Worm (Caenorhabditis elegans): ENCODE data around the gene pgp-13.

The pgp-13 gene

ce11 chrX:12738454-12738853 is at the start of gene pgp-13:
Gene pgp-13, plus strand, starts transcription at chrX:12738754.
- no peak for TF ChIP-seq flt-1 (GFP tag; IDR thresholded peaks at IDR 0.05)
- no peak for TF ChIP-seq med-1 (GFP tag; optimal IDR thresholded peaks at IDR 0.05; ENCODE audit: insufficient read depth)
- no peak for TF ChIP-seq ztf-23 (GFP tag; IDR thresholded peaks at IDR 0.05)
- no peak for TF ChIP-seq tab-1 (GFP tag; IDR thresholded peaks at IDR 0.05)
- TF ChIP-seq ref-1 (GFP tag; conservative IDR thresholded peaks at IDR 0.05) = no peak
- no peak for TF ChIP-seq cog-1 (tag; optimal IDR thresholded peaks at IDR 0.05)
- TF ChIP-seq ztf-29 (GFP tag; IDR thresholded peaks at IDR 0.05) = no peak
- TF ChIP-seq klf-2 (GFP tag; conservative IDR thresholded peaks at IDR 0.05) = no peak
- no peak for TF ChIP-seq T22C8.4 (GFP tag; IDR thresholded peaks at IDR 0.05)

- TF ChIP-seq ztf-29 (GFP tag; IDR thresholded peaks at IDR 0.05) = no peak
Measured at ce11 chrX:12689869-12690268, 48.7 kb upstream of the pgp-13 start.

ce11 chrX:12690346-12690745 is 48.2 kb upstream of the pgp-13 start:
- TF ChIP-seq klf-2 (GFP tag; conservative IDR thresholded peaks at IDR 0.05) = no peak
- no peak for TF ChIP-seq ztf-23 (GFP tag; IDR thresholded peaks at IDR 0.05)
- TF ChIP-seq ref-1 (GFP tag; conservative IDR thresholded peaks at IDR 0.05) = no peak
- no peak for TF ChIP-seq T22C8.4 (GFP tag; IDR thresholded peaks at IDR 0.05)
- TF ChIP-seq cog-1 (tag; optimal IDR thresholded peaks at IDR 0.05) = no peak
- TF ChIP-seq med-1 (GFP tag; optimal IDR thresholded peaks at IDR 0.05; ENCODE audit: insufficient read depth) = no peak
- no peak for TF ChIP-seq tab-1 (GFP tag; IDR thresholded peaks at IDR 0.05)
- no peak for TF ChIP-seq ztf-29 (GFP tag; IDR thresholded peaks at IDR 0.05)
- no peak for TF ChIP-seq flt-1 (GFP tag; IDR thresholded peaks at IDR 0.05)

- TF ChIP-seq ref-1 (GFP tag; conservative IDR thresholded peaks at IDR 0.05) (no peak), cog-1 (tag; optimal IDR thresholded peaks at IDR 0.05) (no peak), tab-1 (GFP tag; IDR thresholded peaks at IDR 0.05) (no peak), med-1 (GFP tag; optimal IDR thresholded peaks at IDR 0.05; ENCODE audit: insufficient read depth) (no peak), ztf-23 (GFP tag; IDR thresholded peaks at IDR 0.05) (no peak), T22C8.4 (GFP tag; IDR thresholded peaks at IDR 0.05) (no peak), klf-2 (GFP tag; conservative IDR thresholded peaks at IDR 0.05) (no peak), ztf-29 (GFP tag; IDR thresholded peaks at IDR 0.05) (no peak), flt-1 (GFP tag; IDR thresholded peaks at IDR 0.05) (no peak)
Measured at ce11 chrX:12691306-12691705, 47.2 kb upstream of the pgp-13 start, which contains the start of gene ugt-50. Gene ugt-50, plus strand, starts transcription at chrX:12691573.

DNA sequence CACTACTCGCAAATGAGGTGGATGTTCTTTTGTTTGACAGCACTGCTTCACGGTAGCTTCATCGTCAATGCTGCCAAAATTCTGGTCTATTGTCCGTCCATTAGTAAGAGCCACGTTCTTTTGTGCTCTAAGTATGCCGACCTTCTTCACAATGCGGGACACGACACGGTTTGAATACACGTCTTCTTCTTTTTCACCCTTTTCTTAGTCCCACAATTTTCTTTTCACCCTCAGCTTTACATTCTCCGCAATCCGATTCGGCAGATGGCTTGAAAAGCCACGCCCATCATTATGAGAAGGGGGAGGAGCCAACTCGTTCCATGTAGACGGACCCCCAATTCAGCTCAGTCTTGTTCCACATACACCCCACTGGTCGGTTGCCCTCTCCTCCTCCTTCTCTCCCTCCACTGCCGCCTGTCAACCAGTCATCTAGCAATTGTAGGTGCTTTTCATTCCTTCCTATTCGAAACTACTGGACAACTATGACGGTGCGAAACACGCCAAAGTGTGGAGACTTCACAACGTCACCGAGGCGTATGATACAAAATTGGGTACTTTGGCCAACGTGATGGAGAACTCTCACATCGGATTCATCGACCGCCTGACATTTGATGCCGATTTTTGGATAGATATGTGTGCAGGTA is 46.7 kb upstream of the pgp-13 start:
- no peak for TF ChIP-seq klf-2 (GFP tag; conservative IDR thresholded peaks at IDR 0.05)
- no peak for TF ChIP-seq ztf-29 (GFP tag; IDR thresholded peaks at IDR 0.05)
- no peak; the same call in 1 of the 2 replicates for TF ChIP-seq T22C8.4 (GFP tag; IDR thresholded peaks at IDR 0.05)
- TF ChIP-seq flt-1 (GFP tag; IDR thresholded peaks at IDR 0.05) = peak; percentile 76
- TF ChIP-seq med-1 (GFP tag; optimal IDR thresholded peaks at IDR 0.05; ENCODE audit: insufficient read depth) = peak; percentile 8
- TF ChIP-seq tab-1 (GFP tag; IDR thresholded peaks at IDR 0.05) = peak; percentile 69; the same call in 1 of the 2 replicates
- no peak for TF ChIP-seq ref-1 (GFP tag; conservative IDR thresholded peaks at IDR 0.05)
- 0 out of 2 replicates have a peak, but pooled peaks have one; percentile 24 for TF ChIP-seq ztf-23 (GFP tag; IDR thresholded peaks at IDR 0.05)
- TF ChIP-seq cog-1 (tag; optimal IDR thresholded peaks at IDR 0.05) = no peak

DNA sequence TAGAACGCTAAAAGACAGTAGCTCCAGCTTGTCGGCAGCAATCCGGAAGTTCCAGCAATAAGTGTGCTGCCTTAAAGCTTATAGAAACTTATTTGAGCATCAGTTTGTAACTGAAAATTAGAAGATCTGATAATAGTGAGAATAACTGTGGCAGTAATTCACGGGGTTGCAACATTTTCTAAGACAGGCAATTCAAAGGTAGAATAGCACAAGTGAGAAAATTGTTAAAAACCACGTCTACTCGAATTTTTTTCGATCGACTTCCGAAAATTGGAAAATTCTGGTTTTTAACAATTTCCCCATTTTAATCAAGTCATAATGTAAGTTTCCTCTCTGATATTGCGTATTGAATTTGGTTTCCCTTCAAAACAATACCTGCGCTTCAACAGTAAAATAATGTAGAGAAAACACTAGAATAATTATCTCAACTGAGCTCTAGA is 45.4 kb upstream of the pgp-13 start:
- TF ChIP-seq tab-1 (GFP tag; IDR thresholded peaks at IDR 0.05) (no peak), flt-1 (GFP tag; IDR thresholded peaks at IDR 0.05) (peak; percentile 65), ztf-23 (GFP tag; IDR thresholded peaks at IDR 0.05) (peak; percentile 73; the same call in 1 of the 2 replicates), ztf-29 (GFP tag; IDR thresholded peaks at IDR 0.05) (no peak), cog-1 (tag; optimal IDR thresholded peaks at IDR 0.05) (no peak)

ce11 chrX:12700456-12700855 is 38.1 kb upstream of the pgp-13 start, which contains the start of gene nhr-26:
Gene nhr-26, minus strand, starts transcription at chrX:12700465.
- TF ChIP-seq ref-1 (GFP tag; conservative IDR thresholded peaks at IDR 0.05) (no peak), ztf-29 (GFP tag; IDR thresholded peaks at IDR 0.05) (no peak), klf-2 (GFP tag; conservative IDR thresholded peaks at IDR 0.05) (no peak)

- TF ChIP-seq cog-1 (tag; optimal IDR thresholded peaks at IDR 0.05) (no peak), med-1 (GFP tag; optimal IDR thresholded peaks at IDR 0.05; ENCODE audit: insufficient read depth) (no peak), tab-1 (GFP tag; IDR thresholded peaks at IDR 0.05) (no peak), T22C8.4 (GFP tag; IDR thresholded peaks at IDR 0.05) (no peak), flt-1 (GFP tag; IDR thresholded peaks at IDR 0.05) (no peak), ztf-29 (GFP tag; IDR thresholded peaks at IDR 0.05) (no peak), klf-2 (GFP tag; conservative IDR thresholded peaks at IDR 0.05) (no peak), ztf-23 (GFP tag; IDR thresholded peaks at IDR 0.05) (no peak), ref-1 (GFP tag; conservative IDR thresholded peaks at IDR 0.05) (no peak)
Measured at ce11 chrX:12701963-12702362, 36.6 kb upstream of the pgp-13 start, which contains the start of gene nhr-214. Gene nhr-214, minus strand, starts transcription at chrX:12702063.

- no peak for TF ChIP-seq flt-1 (GFP tag; IDR thresholded peaks at IDR 0.05)
- TF ChIP-seq cog-1 (tag; optimal IDR thresholded peaks at IDR 0.05) = no peak
- no peak for TF ChIP-seq ztf-29 (GFP tag; IDR thresholded peaks at IDR 0.05)
- TF ChIP-seq klf-2 (GFP tag; conservative IDR thresholded peaks at IDR 0.05) = no peak
- TF ChIP-seq T22C8.4 (GFP tag; IDR thresholded peaks at IDR 0.05) = no peak
- no peak for TF ChIP-seq tab-1 (GFP tag; IDR thresholded peaks at IDR 0.05)
- no peak for TF ChIP-seq med-1 (GFP tag; optimal IDR thresholded peaks at IDR 0.05; ENCODE audit: insufficient read depth)
- no peak for TF ChIP-seq ztf-23 (GFP tag; IDR thresholded peaks at IDR 0.05)
- TF ChIP-seq ref-1 (GFP tag; conservative IDR thresholded peaks at IDR 0.05) = no peak
Measured at ce11 chrX:12702713-12703112, 35.8 kb upstream of the pgp-13 start.

DNA sequence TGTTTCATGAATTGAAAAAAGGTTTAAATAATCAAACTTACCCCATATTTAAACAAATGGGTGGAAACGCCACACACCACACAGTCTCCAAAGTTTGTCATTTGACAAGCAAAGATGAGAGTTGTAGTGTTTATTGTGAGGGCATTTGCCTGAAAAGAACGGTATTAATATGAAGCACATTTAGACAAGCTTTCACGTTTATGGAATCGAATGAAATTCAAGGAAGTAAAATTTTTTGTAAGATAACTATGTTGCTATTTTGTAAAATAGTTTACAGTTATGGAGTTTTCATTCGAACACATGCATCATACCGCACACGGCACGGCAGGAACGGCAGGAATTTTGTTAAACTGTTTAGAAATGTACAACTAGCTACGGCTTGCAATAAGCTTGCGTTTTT is 33.8 kb upstream of the pgp-13 start, which contains the start of gene nhr-272:
nhr-272 (minus strand) TSS at position 101 of the 400 bp plus-strand sequence.
- no peak for TF ChIP-seq T22C8.4 (GFP tag; IDR thresholded peaks at IDR 0.05)
- no peak for TF ChIP-seq med-1 (GFP tag; optimal IDR thresholded peaks at IDR 0.05; ENCODE audit: insufficient read depth)
- TF ChIP-seq tab-1 (GFP tag; IDR thresholded peaks at IDR 0.05) = no peak
- no peak for TF ChIP-seq ztf-23 (GFP tag; IDR thresholded peaks at IDR 0.05)
- no peak for TF ChIP-seq cog-1 (tag; optimal IDR thresholded peaks at IDR 0.05)
- TF ChIP-seq flt-1 (GFP tag; IDR thresholded peaks at IDR 0.05) = no peak
- no peak for TF ChIP-seq ref-1 (GFP tag; conservative IDR thresholded peaks at IDR 0.05)
